Worm (Caenorhabditis elegans): ENCODE data around the gene T27A1.3.

- TF ChIP-seq ceh-82 (tag; optimal IDR thresholded peaks at IDR 0.05), result no peak
- no peak for TF ChIP-seq elt-1 (tag; optimal IDR thresholded peaks at IDR 0.05)
- TF ChIP-seq nhr-28 (tag; optimal IDR thresholded peaks at IDR 0.05), result no peak
- no peak for TF ChIP-seq nhr-237 (tag; optimal IDR thresholded peaks at IDR 0.05)
- TF ChIP-seq unc-62 (GFP tag; optimal IDR thresholded peaks at IDR 0.05), result no peak
- TF ChIP-seq nfya-1 (tag; optimal IDR thresholded peaks at IDR 0.05; ENCODE audit: insufficient read depth), result peak; percentile 94
- TF ChIP-seq nhr-11 (tag; optimal IDR thresholded peaks at IDR 0.05), result no peak
- no peak for TF ChIP-seq jun-1 (tag; optimal IDR thresholded peaks at IDR 0.05)
- TF ChIP-seq snpc-4 (tag; optimal IDR thresholded peaks at IDR 0.05), result no peak
- TF ChIP-seq lin-15B (tag; optimal IDR thresholded peaks at IDR 0.05), result no peak
- TF ChIP-seq unc-39 (tag; optimal IDR thresholded peaks at IDR 0.05), result no peak
Measured at ce11 chrII:515765-516164, 19.6 kb upstream of the T27A1.3 start, which contains the start of gene mab-9.

Measured in whole organism, L3 larva.